Fruit fly (Drosophila melanogaster): ENCODE results near the gene Nlp.
A peak's percentile ranks its signal among the peaks of the same experiment; 100 is the strongest.

Nlp gene

dm6 chr3R:30012602-30013489, 8.3 kb downstream of the Nlp start (continued):
- no peak for TF ChIP-seq Mad (GFP tag; optimal IDR thresholded peaks at IDR 0.05)
- no peak for TF ChIP-seq D (optimal IDR thresholded peaks at IDR 0.05)
- TF ChIP-seq D (GFP tag; optimal IDR thresholded peaks at IDR 0.05): no peak
- TF ChIP-seq Dbx (GFP tag; IDR thresholded peaks at IDR 0.05): peak; percentile 33; the same call in 1 of the 3 replicates
- no peak for TF ChIP-seq sc (optimal IDR thresholded peaks at IDR 0.05)
- no peak for TF ChIP-seq sc (GFP tag; optimal IDR thresholded peaks at IDR 0.05)
- TF ChIP-seq salm (tag; optimal IDR thresholded peaks at IDR 0.05): no peak
- no peak for TF ChIP-seq CG8944 (GFP tag; optimal IDR thresholded peaks at IDR 0.05)
- TF ChIP-seq CG9609 (GFP tag; optimal IDR thresholded peaks at IDR 0.05): no peak
- TF ChIP-seq Xrp1 (GFP tag; IDR thresholded peaks at IDR 0.05): 0 out of 2 replicates have a peak, but pooled peaks have one; percentile 5
- TF ChIP-seq zen2 (GFP tag; IDR thresholded peaks at IDR 0.05; ENCODE audit: partially characterized antibody): no peak
- no peak for TF ChIP-seq CG10431 (GFP tag; optimal IDR thresholded peaks at IDR 0.05)
- no peak for TF ChIP-seq bowl (GFP tag; IDR thresholded peaks at IDR 0.05)
- TF ChIP-seq Sry-β (GFP tag; optimal IDR thresholded peaks at IDR 0.05): no peak
- TF ChIP-seq Myb (GFP tag; optimal IDR thresholded peaks at IDR 0.05): peak; percentile 2
- peak; percentile 31 for TF ChIP-seq CG6765 (GFP tag; optimal IDR thresholded peaks at IDR 0.05)
- no peak for TF ChIP-seq CG11456 (GFP tag; IDR thresholded peaks at IDR 0.05)
- TF ChIP-seq ci (GFP tag; IDR thresholded peaks at IDR 0.05): no peak
- no peak for TF ChIP-seq kah (GFP tag; optimal IDR thresholded peaks at IDR 0.05)
- TF ChIP-seq zen (tag; optimal IDR thresholded peaks at IDR 0.05): no peak
- no peak for TF ChIP-seq CG13287 (GFP tag; IDR thresholded peaks at IDR 0.05; ENCODE audit: partially characterized antibody)
- peak; percentile 67 for TF ChIP-seq CG18599 (GFP tag; optimal IDR thresholded peaks at IDR 0.05)
- no peak for TF ChIP-seq wek (GFP tag; optimal IDR thresholded peaks at IDR 0.05)
- no peak for TF ChIP-seq B-H2 (GFP tag; optimal IDR thresholded peaks at IDR 0.05)
- no peak for TF ChIP-seq pita (GFP tag; optimal IDR thresholded peaks at IDR 0.05)
- no peak for TF ChIP-seq Hr39 (optimal IDR thresholded peaks at IDR 0.05)
- no peak for TF ChIP-seq tx (GFP tag; optimal IDR thresholded peaks at IDR 0.05)
- TF ChIP-seq CG2678 (tag; optimal IDR thresholded peaks at IDR 0.05): peak; percentile 49
- TF ChIP-seq Taf1 (GFP tag; IDR thresholded peaks at IDR 0.05): peak; percentile 35; the same call in 1 of the 2 replicates
- no peak for TF ChIP-seq eyg (GFP tag; optimal IDR thresholded peaks at IDR 0.05)
- no peak for TF ChIP-seq HLH3B (GFP tag; IDR thresholded peaks at IDR 0.05)
- no peak for TF ChIP-seq E2f2 (GFP tag; IDR thresholded peaks at IDR 0.05)
- no peak for TF ChIP-seq CG3065 (GFP tag; optimal IDR thresholded peaks at IDR 0.05)
- no peak for TF ChIP-seq Eip74EF (GFP tag; optimal IDR thresholded peaks at IDR 0.05)
- no peak for TF ChIP-seq CG2875 (GFP tag; optimal IDR thresholded peaks at IDR 0.05)
- TF ChIP-seq CG9727 (GFP tag; optimal IDR thresholded peaks at IDR 0.05): peak; percentile 28
- TF ChIP-seq CoRest (tag; optimal IDR thresholded peaks at IDR 0.05): no peak
- TF ChIP-seq pfk (GFP tag; optimal IDR thresholded peaks at IDR 0.05): no peak
- no peak for TF ChIP-seq shn (GFP tag; optimal IDR thresholded peaks at IDR 0.05)
- peak; percentile 95 for TF ChIP-seq cwo (GFP tag; optimal IDR thresholded peaks at IDR 0.05)
- TF ChIP-seq danr (GFP tag; IDR thresholded peaks at IDR 0.05): no peak
- no peak for TF ChIP-seq CG3726 (GFP tag; IDR thresholded peaks at IDR 0.05)
- no peak for TF ChIP-seq Ravus (GFP tag; IDR thresholded peaks at IDR 0.05)
- no peak for TF ChIP-seq CG1024 (GFP tag; IDR thresholded peaks at IDR 0.05)
- TF ChIP-seq CG4424 (GFP tag; optimal IDR thresholded peaks at IDR 0.05): no peak
- TF ChIP-seq nmo (GFP tag; optimal IDR thresholded peaks at IDR 0.05): no peak
- TF ChIP-seq CG1603 (tag; optimal IDR thresholded peaks at IDR 0.05): no peak
- no peak for TF ChIP-seq CG15073 (GFP tag; optimal IDR thresholded peaks at IDR 0.05)
- TF ChIP-seq CG7786 (GFP tag; optimal IDR thresholded peaks at IDR 0.05): no peak

Data from whole organism, embryonic.